Worm (Caenorhabditis elegans) whole organism, L1 larva: ENCODE results near the gene lmbr-1.

Source experiments
- F16B12.6 ChIP-seq: fragments of 150-350 bp; optimal IDR thresholded peaks from 2 replicates; lab custom pipeline; 2014; ENCODE audit warnings: missing biosample characterization, missing genetic modification characterization
- blmp-1 ChIP-seq: fragments of 150-350 bp; optimal IDR thresholded peaks from 2 replicates; lab custom pipeline; 2014; ENCODE audit warnings: missing biosample characterization, missing genetic modification characterization
- ceh-82 ChIP-seq, 3 experiments: fragments of 150-350 bp in 1 of 3; sonication (generic microtip) in 2 of 3; optimal IDR thresholded peaks; 2 replicates each; lab custom pipeline; 2014 to 2017; ENCODE audit warnings: missing biosample characterization in 3 of 3, missing genetic modification characterization in 3 of 3
- ces-1 ChIP-seq: fragments of 150-350 bp; optimal IDR thresholded peaks from 2 replicates; lab custom pipeline; 2014; ENCODE audit warnings: missing biosample characterization, missing genetic modification reagents, missing genetic modification characterization
- dpl-1 ChIP-seq, 3 experiments: fragments of 150-350 bp in 2 of 3; sonication (generic microtip) in 1 of 3; optimal IDR thresholded peaks; 2 replicates each; lab custom pipeline; 2014 to 2017; ENCODE audit warnings: missing biosample characterization in 3 of 3, missing genetic modification characterization in 3 of 3, missing genetic modification reagents in 3 of 3
- efl-1 ChIP-seq, 4 experiments: fragments of 150-350 bp; optimal IDR thresholded peaks in 3 of 4; peaks in 1 of 4; 1 replicate in 1 of 4; 2 replicates in 3 of 4; lab custom pipeline; 2014; ENCODE audit warnings: missing biosample characterization in 2 of 4, missing genetic modification characterization in 2 of 4, missing genetic modification reagents in 2 of 4
- egl-13 ChIP-seq: sonication (generic microtip); optimal IDR thresholded peaks from 2 replicates; lab custom pipeline; 2016; ENCODE audit warnings: missing genotype, missing genetic modification reagents, missing genetic modification characterization, missing compliant biosample characterization
- egl-27 ChIP-seq, 2 experiments: fragments of 150-350 bp in 1 of 2; sonication (generic microtip); optimal IDR thresholded peaks; 3 replicates each; lab custom pipeline; 2017 to 2018; ENCODE audit warnings: missing biosample characterization in 2 of 2, missing genetic modification characterization in 2 of 2, missing genetic modification reagents in 2 of 2
- elt-3 ChIP-seq, 6 experiments: fragments of 150-350 bp in 1 of 6; sonication (generic microtip); optimal IDR thresholded peaks; 2 replicates each; lab custom pipeline; 2017 to 2018; ENCODE audit warnings: missing biosample characterization in 6 of 6, missing genetic modification characterization in 6 of 6, inconsistent platforms in 1 of 6
- isw-1 ChIP-seq: fragments of 200-800 bp; sonication (Bioruptor generic); IDR thresholded peaks from 2 replicates; pipeline ENCODE4 v1.3.6; 2022; ENCODE audit warnings: missing genetic modification characterization, missing compliant biosample characterization
- nhr-28 ChIP-seq: fragments of 150-350 bp; optimal IDR thresholded peaks from 2 replicates; lab custom pipeline; 2014; ENCODE audit warnings: missing biosample characterization, missing genetic modification characterization
- nhr-84 ChIP-seq: sonication (generic microtip); optimal IDR thresholded peaks from 2 replicates; lab custom pipeline; 2017; ENCODE audit warnings: missing biosample characterization, missing genetic modification characterization
- pqm-1 ChIP-seq: sonication (generic microtip); optimal IDR thresholded peaks from 3 replicates; lab custom pipeline; 2017; ENCODE audit warnings: missing biosample characterization, missing genetic modification characterization
- skn-1 ChIP-seq: fragments of 150-350 bp; optimal IDR thresholded peaks from 2 replicates; lab custom pipeline; 2014; ENCODE audit warnings: missing biosample characterization, missing genetic modification characterization

DNA sequence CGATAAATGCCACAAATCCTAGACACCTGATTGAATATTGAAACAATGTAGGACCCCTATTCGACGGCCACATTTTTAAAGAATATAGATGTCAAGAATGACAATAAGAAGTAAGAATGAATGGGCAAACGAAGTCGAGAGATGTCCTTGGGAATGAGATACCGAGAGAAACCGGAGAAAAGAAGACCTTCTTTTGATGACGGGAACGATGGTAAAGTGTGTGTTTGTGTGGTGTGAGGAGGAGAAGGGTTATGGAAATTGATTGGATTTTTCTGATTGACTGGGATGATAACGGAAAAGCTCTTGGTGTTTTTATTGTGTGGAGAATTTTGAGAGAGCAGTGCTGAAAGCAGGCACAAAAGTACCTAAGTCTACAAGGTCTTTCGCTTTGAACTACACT is 3.4 kb upstream of the lmbr-1 start, which contains the start of gene R05D3.9:
- no peak for TF ChIP-seq egl-13 (tag; lab: Kevin White, UChicago)
- TF ChIP-seq dpl-1 (GFP tag; optimal IDR thresholded peaks at IDR 0.05; lab: Kevin White, UChicago): no peak
- no peak for TF ChIP-seq ces-1 (GFP tag; lab: Kevin White, UChicago)
- TF ChIP-seq elt-3 (tag; optimal IDR thresholded peaks at IDR 0.05; lab: Kevin White, UChicago): no peak
- no peak for TF ChIP-seq efl-1 (optimal IDR thresholded peaks at IDR 0.05; lab: Kevin White, UChicago)
- TF ChIP-seq efl-1 (GFP tag; optimal IDR thresholded peaks at IDR 0.05 in 1 of 2; lab: Kevin White, UChicago): peak in 1 of 2 experiments; percentile 6
- TF ChIP-seq egl-27 (tag; optimal IDR thresholded peaks at IDR 0.05; lab: Kevin White, UChicago): no peak
- TF ChIP-seq skn-1: no peak
- TF ChIP-seq nhr-28 (tag; lab: Kevin White, UChicago): no peak
- TF ChIP-seq isw-1 (GFP tag; lab: Robert Waterston, UW): no peak
- no peak for TF ChIP-seq ceh-82 (tag; optimal IDR thresholded peaks at IDR 0.05; lab: Kevin White, UChicago)
- TF ChIP-seq F16B12.6: no peak
- no peak for TF ChIP-seq pqm-1 (tag; lab: Kevin White, UChicago)
- peak; percentile 35 for TF ChIP-seq blmp-1 (tag; lab: Kevin White, UChicago)
- TF ChIP-seq nhr-84 (tag; lab: Kevin White, UChicago): no peak
